Fruit fly (Drosophila melanogaster) whole organism, prepupa: ENCODE measurements around the gene Rbp.
A peak's percentile ranks its signal among the peaks of the same experiment; 100 is the strongest.

ENCODE experiments used
- CG10631 ChIP-seq: fragments of 200-800 bp; sonication (Bioruptor generic); optimal IDR thresholded peaks from 2 replicates; lab custom pipeline; 2016; ENCODE audit warnings: missing biosample characterization, missing genetic modification characterization
- CG10669 ChIP-seq: fragments of 200-800 bp; sonication (Bioruptor generic); optimal IDR thresholded peaks from 3 replicates; lab custom pipeline; 2018; ENCODE audit warnings: missing biosample characterization, mild to moderate bottlenecking, missing genetic modification characterization, moderate library complexity
- CG11294 ChIP-seq: fragments of 200-800 bp; sonication (Bioruptor generic); IDR thresholded peaks from 2 replicates; pipeline ENCODE4 v1.3.6; 2022; ENCODE audit warnings: missing biosample characterization, missing genetic modification characterization
- CG11762 ChIP-seq: fragments of 200-800 bp; sonication (Bioruptor generic); optimal IDR thresholded peaks from 3 replicates; lab custom pipeline; 2016; ENCODE audit warnings: missing biosample characterization, missing genetic modification characterization; ENCODE audit not compliant: insufficient read depth
- CG15336 ChIP-seq: fragments of 200-800 bp; sonication (Bioruptor generic); IDR thresholded peaks from 2 replicates; pipeline ENCODE4 v1.3.6; 2022; ENCODE audit warnings: missing biosample characterization, missing genetic modification characterization
- CG1621 ChIP-seq: fragments of 200-800 bp; sonication (Bioruptor generic); optimal IDR thresholded peaks from 3 replicates; lab custom pipeline; 2018; ENCODE audit warnings: missing biosample characterization, mild to moderate bottlenecking, missing genetic modification characterization
- CG16779 ChIP-seq: fragments of 200-800 bp; sonication (Bioruptor generic); optimal IDR thresholded peaks from 3 replicates; lab custom pipeline; 2017; ENCODE audit warnings: missing biosample characterization, mild to moderate bottlenecking, missing genetic modification characterization
- CG3032 ChIP-seq: fragments of 200-800 bp; optimal IDR thresholded peaks from 2 replicates; lab custom pipeline; 2019; ENCODE audit warnings: missing biosample characterization, mild to moderate bottlenecking, missing genetic modification characterization, moderate library complexity
- CG32006 ChIP-seq: fragments of 200-800 bp; sonication (Bioruptor generic); optimal IDR thresholded peaks from 3 replicates; lab custom pipeline; 2017; ENCODE audit warnings: missing biosample characterization, mild to moderate bottlenecking, missing genetic modification characterization
- CG34406 ChIP-seq: fragments of 200-800 bp; sonication (Bioruptor generic); optimal IDR thresholded peaks from 3 replicates; lab custom pipeline; 2016; ENCODE audit warnings: missing biosample characterization, missing genetic modification characterization
- CG3919 ChIP-seq: fragments of 200-800 bp; sonication (Bioruptor generic); optimal IDR thresholded peaks from 3 replicates; lab custom pipeline; 2016; ENCODE audit warnings: missing biosample characterization, missing genetic modification characterization
- CG4318 ChIP-seq: fragments of 200-800 bp; sonication (Bioruptor generic); optimal IDR thresholded peaks from 3 replicates; lab custom pipeline; 2017; ENCODE audit warnings: missing biosample characterization, mild to moderate bottlenecking, missing genetic modification characterization
- CG6163 ChIP-seq: fragments of 200-800 bp; sonication (Bioruptor generic); IDR thresholded peaks from 3 replicates; pipeline ENCODE4 v1.3.6; 2022; ENCODE audit warnings: missing biosample characterization, missing genetic modification characterization
- CG6792 ChIP-seq: fragments of 200-800 bp; sonication (Bioruptor generic); optimal IDR thresholded peaks from 3 replicates; lab custom pipeline; 2016; ENCODE audit warnings: missing biosample characterization, missing genetic modification characterization
- CG6808 ChIP-seq: fragments of 200-800 bp; sonication (Bioruptor generic); optimal IDR thresholded peaks from 3 replicates; lab custom pipeline; 2017; ENCODE audit warnings: missing biosample characterization, missing genetic modification characterization, mild to moderate bottlenecking, moderate library complexity, missing genetic modification reagents
- CG8119 ChIP-seq: fragments of 200-800 bp; sonication (Bioruptor generic); IDR thresholded peaks from 3 replicates; pipeline ENCODE4 v1.3.6; 2022; ENCODE audit warnings: missing biosample characterization, missing genetic modification characterization
- CG8319 ChIP-seq: fragments of 200-800 bp; sonication (Bioruptor generic); optimal IDR thresholded peaks from 3 replicates; lab custom pipeline; 2016; ENCODE audit warnings: missing biosample characterization, missing genetic modification characterization
- CG8632 ChIP-seq: fragments of 200-800 bp; sonication (Bioruptor generic); optimal IDR thresholded peaks from 3 replicates; lab custom pipeline; 2016; ENCODE audit warnings: missing biosample characterization, missing genetic modification characterization
- Eip75B ChIP-seq: fragments of 200-800 bp; sonication (Bioruptor generic); optimal IDR thresholded peaks from 3 replicates; lab custom pipeline; 2016; ENCODE audit warnings: missing biosample characterization, missing genetic modification characterization
- Eip78C ChIP-seq: fragments of 200-800 bp; sonication (Bioruptor generic); peaks from one replicate; lab custom pipeline; 2016; ENCODE audit warnings: missing biosample characterization, missing genetic modification characterization
- Ets21C ChIP-seq: fragments of 200-800 bp; sonication (Bioruptor generic); optimal IDR thresholded peaks from 3 replicates; lab custom pipeline; 2016; ENCODE audit warnings: missing biosample characterization, missing genetic modification characterization
- Ets96B ChIP-seq: fragments of 200-800 bp; optimal IDR thresholded peaks from 2 replicates; lab custom pipeline; 2019; ENCODE audit warnings: missing biosample characterization, mild to moderate bottlenecking, missing genetic modification characterization, moderate library complexity
- Gug ChIP-seq: fragments of 200-800 bp; sonication (Bioruptor generic); IDR thresholded peaks from 2 replicates; pipeline ENCODE4 v1.3.6; 2022; ENCODE audit warnings: missing biosample characterization, missing genetic modification characterization
- Hr38 ChIP-seq: sonication (Bioruptor generic); optimal IDR thresholded peaks from 2 replicates; lab custom pipeline; 2016; ENCODE audit warnings: missing biosample characterization, missing genetic modification characterization
- Hr39 ChIP-seq: fragments of 200-800 bp; sonication (Bioruptor generic); optimal IDR thresholded peaks from 2 replicates; lab custom pipeline; 2016; ENCODE audit warnings: missing biosample characterization, missing genetic modification characterization
- Hr4 ChIP-seq: fragments of 200-800 bp; sonication (Bioruptor generic); optimal IDR thresholded peaks from 3 replicates; lab custom pipeline; 2016; ENCODE audit warnings: missing biosample characterization, missing genetic modification characterization
- Lpt ChIP-seq: fragments of 200-800 bp; sonication (Bioruptor generic); optimal IDR thresholded peaks from 3 replicates; lab custom pipeline; 2016; ENCODE audit warnings: missing biosample characterization, missing genetic modification characterization
- Met ChIP-seq: fragments of 200-800 bp; sonication (Bioruptor generic); optimal IDR thresholded peaks from 3 replicates; lab custom pipeline; 2016; ENCODE audit warnings: missing biosample characterization, missing genetic modification characterization
- OdsH ChIP-seq: fragments of 200-800 bp; sonication (Bioruptor generic); optimal IDR thresholded peaks from 3 replicates; lab custom pipeline; 2016; ENCODE audit warnings: missing biosample characterization, missing genetic modification characterization
- Sox102F ChIP-seq: fragments of 200-800 bp; sonication (Bioruptor generic); optimal IDR thresholded peaks from 2 replicates; lab custom pipeline; 2016; ENCODE audit warnings: missing biosample characterization, mild to moderate bottlenecking, missing genetic modification characterization
- Sox14 ChIP-seq: fragments of 200-800 bp; sonication (Bioruptor generic); optimal IDR thresholded peaks from 3 replicates; lab custom pipeline; 2016; ENCODE audit warnings: missing biosample characterization, missing genetic modification characterization
- Sox15 ChIP-seq: fragments of 200-800 bp; sonication (Bioruptor generic); optimal IDR thresholded peaks from 3 replicates; lab custom pipeline; 2016; ENCODE audit warnings: missing biosample characterization, missing genetic modification characterization
- acj6 ChIP-seq: fragments of 200-800 bp; sonication (Bioruptor generic); optimal IDR thresholded peaks from 3 replicates; lab custom pipeline; 2016; ENCODE audit warnings: missing biosample characterization, missing genetic modification characterization
- cyc ChIP-seq: fragments of 200-800 bp; sonication (Bioruptor generic); optimal IDR thresholded peaks from 3 replicates; lab custom pipeline; 2016; ENCODE audit warnings: missing biosample characterization, missing genetic modification characterization
- dac ChIP-seq: fragments of 200-800 bp; sonication (Bioruptor generic); optimal IDR thresholded peaks from 2 replicates; lab custom pipeline; 2017; ENCODE audit warnings: missing biosample characterization, mild to moderate bottlenecking, missing genetic modification characterization
- dsx ChIP-seq: fragments of 200-800 bp; optimal IDR thresholded peaks from 3 replicates; lab custom pipeline; 2019; ENCODE audit warnings: missing biosample characterization, mild to moderate bottlenecking, missing genetic modification characterization, moderate library complexity; ENCODE audit not compliant: poor library complexity, severe bottlenecking
- eg ChIP-seq: fragments of 200-800 bp; sonication (Bioruptor generic); IDR thresholded peaks from 3 replicates; pipeline ENCODE4 v1.3.6; 2022; ENCODE audit warnings: missing biosample characterization, missing genetic modification characterization
- esn ChIP-seq: fragments of 200-800 bp; sonication (Bioruptor generic); optimal IDR thresholded peaks from 2 replicates; lab custom pipeline; 2016; ENCODE audit warnings: missing biosample characterization, mild to moderate bottlenecking, missing genetic modification characterization, moderate library complexity
- fd85E ChIP-seq: fragments of 200-800 bp; sonication (Bioruptor generic); optimal IDR thresholded peaks from 3 replicates; lab custom pipeline; 2016; ENCODE audit warnings: missing biosample characterization, missing genetic modification characterization
- lz ChIP-seq: fragments of 200-800 bp; sonication (Bioruptor generic); optimal IDR thresholded peaks from 3 replicates; lab custom pipeline; 2016; ENCODE audit warnings: missing biosample characterization, missing genetic modification characterization
- pdm3 ChIP-seq: fragments of 200-800 bp; sonication (Bioruptor generic); optimal IDR thresholded peaks from 3 replicates; lab custom pipeline; 2016; ENCODE audit warnings: missing biosample characterization, missing genetic modification characterization
- salr ChIP-seq, 2 experiments: fragments of 200-800 bp; sonication (Bioruptor generic); optimal IDR thresholded peaks; 3 replicates each; lab custom pipeline; 2016 to 2018; ENCODE audit warnings: missing biosample characterization in 2 of 2, missing genetic modification characterization in 2 of 2, mild to moderate bottlenecking in 1 of 2
- ss ChIP-seq, 2 experiments: fragments of 200-800 bp; sonication (Bioruptor generic); optimal IDR thresholded peaks; 2 replicates in 1 of 2; 3 replicates in 1 of 2; lab custom pipeline; 2017 to 2018; ENCODE audit warnings: mild to moderate bottlenecking in 2 of 2, missing biosample characterization in 2 of 2, missing genetic modification characterization in 2 of 2, moderate library complexity in 1 of 2
- svp ChIP-seq: fragments of 200-800 bp; sonication (Bioruptor generic); peaks from one replicate; lab custom pipeline; 2016; ENCODE audit warnings: missing biosample characterization, missing genetic modification characterization
- topi ChIP-seq: fragments of 200-800 bp; sonication (Bioruptor generic); optimal IDR thresholded peaks from 3 replicates; lab custom pipeline; 2016; ENCODE audit warnings: missing biosample characterization, missing genetic modification characterization

Gene Rbp

dm6 chr3R:15366839-15367238 is 7.6 kb upstream of the Rbp start (continued):
- TF ChIP-seq cyc (GFP tag; lab: Kevin White, UChicago) (peak; percentile 21), Sox15 (GFP tag; lab: Kevin White, UChicago) (no peak), Hr39 (no peak), CG3032 (tag; lab: Kevin White, UChicago) (peak; percentile 35), OdsH (GFP tag; lab: Kevin White, UChicago) (no peak), CG6792 (GFP tag; lab: Kevin White, UChicago) (peak; percentile 50), CG6808 (GFP tag; lab: Kevin White, UChicago) (no peak), Ets21C (GFP tag; lab: Kevin White, UChicago) (no peak), CG6163 (GFP tag; lab: Robert Waterston, UW) (peak; percentile 60; the same call in 2 of the 3 replicates), salr (GFP tag; optimal IDR thresholded peaks at IDR 0.05; lab: Kevin White, UChicago) (no peak), Sox14 (GFP tag; lab: Kevin White, UChicago) (no peak), CG1621 (tag; lab: Kevin White, UChicago) (no peak), Lpt (no peak), CG34406 (GFP tag; lab: Kevin White, UChicago) (no peak), CG16779 (tag; lab: Kevin White, UChicago) (no peak), CG10669 (no peak), Ets96B (tag; lab: Kevin White, UChicago) (peak; percentile 57), CG3919 (GFP tag; lab: Kevin White, UChicago) (no peak), Hr38 (GFP tag; lab: Kevin White, UChicago) (no peak), dsx (GFP tag; lab: Kevin White, UChicago) (peak; percentile 58), Sox102F (GFP tag; lab: Kevin White, UChicago) (no peak), CG8632 (GFP tag; lab: Kevin White, UChicago) (no peak), lz (GFP tag; lab: Kevin White, UChicago) (peak; percentile 43), CG10631 (GFP tag; lab: Kevin White, UChicago) (no peak), CG8119 (peak; percentile 74; the same call in 2 of the 3 replicates), CG8319 (GFP tag; lab: Kevin White, UChicago) (no peak), CG32006 (GFP tag; lab: Kevin White, UChicago) (no peak), fd85E (GFP tag; lab: Kevin White, UChicago) (no peak), dac (GFP tag; lab: Kevin White, UChicago) (no peak), Met (GFP tag; lab: Kevin White, UChicago) (no peak)
- TF ChIP-seq, all 60 proteins: peak for 14

dm6 chr3R:15367477-15367876 is 7.0 kb upstream of the Rbp start, which contains the start of gene CG34404:
Gene CG34404 (minus strand): TSS chr3R:15367665.
- TF ChIP-seq esn (GFP tag; lab: Kevin White, UChicago), result peak; percentile 22
- TF ChIP-seq eg (GFP tag; lab: Robert Waterston, UW), result no peak
- TF ChIP-seq Hr39, result no peak
- no peak for TF ChIP-seq CG3032 (tag; lab: Kevin White, UChicago)
- no peak for TF ChIP-seq CG4318 (GFP tag; lab: Kevin White, UChicago)
- peak; percentile 40 for TF ChIP-seq Eip78C (GFP tag; lab: Kevin White, UChicago)
- TF ChIP-seq topi (GFP tag; lab: Kevin White, UChicago), result no peak
- TF ChIP-seq CG11294 (GFP tag; lab: Robert Waterston, UW), result no peak

- TF ChIP-seq Hr39, result no peak
- TF ChIP-seq OdsH (GFP tag; lab: Kevin White, UChicago), result no peak
- TF ChIP-seq CG3919 (GFP tag; lab: Kevin White, UChicago), result no peak
- no peak for TF ChIP-seq Gug
- no peak for TF ChIP-seq Eip75B (GFP tag; lab: Kevin White, UChicago)
- TF ChIP-seq Lpt, result no peak
- TF ChIP-seq Eip78C (GFP tag; lab: Kevin White, UChicago), result no peak
- TF ChIP-seq svp (GFP tag; lab: Kevin White, UChicago), result no peak
- no peak for TF ChIP-seq Met (GFP tag; lab: Kevin White, UChicago)
- no peak for TF ChIP-seq Hr4
- TF ChIP-seq eg (GFP tag; lab: Robert Waterston, UW), result no peak
- TF ChIP-seq esn (GFP tag; lab: Kevin White, UChicago), result no peak
- TF ChIP-seq CG6792 (GFP tag; lab: Kevin White, UChicago), result no peak
- no peak for TF ChIP-seq CG8119
- TF ChIP-seq pdm3 (GFP tag; lab: Kevin White, UChicago), result no peak
- TF ChIP-seq CG6163 (GFP tag; lab: Robert Waterston, UW), result no peak
- no peak for TF ChIP-seq CG11762
- TF ChIP-seq ss (GFP tag; optimal IDR thresholded peaks at IDR 0.05; lab: Kevin White, UChicago), result no peak
- TF ChIP-seq CG15336, result no peak
- TF ChIP-seq acj6 (GFP tag; lab: Kevin White, UChicago), result no peak
- TF ChIP-seq, all 60 proteins: peak for 0
These were observed 4.7 kb upstream of the Rbp start, which contains the start of gene CG14868 for dm6 chr3R:15369742-15370141. Gene CG14868 (minus strand): TSS chr3R:15369945.
